Fruit fly (Drosophila melanogaster): Measurements from ENCODE around the gene Srlp.

DNA sequence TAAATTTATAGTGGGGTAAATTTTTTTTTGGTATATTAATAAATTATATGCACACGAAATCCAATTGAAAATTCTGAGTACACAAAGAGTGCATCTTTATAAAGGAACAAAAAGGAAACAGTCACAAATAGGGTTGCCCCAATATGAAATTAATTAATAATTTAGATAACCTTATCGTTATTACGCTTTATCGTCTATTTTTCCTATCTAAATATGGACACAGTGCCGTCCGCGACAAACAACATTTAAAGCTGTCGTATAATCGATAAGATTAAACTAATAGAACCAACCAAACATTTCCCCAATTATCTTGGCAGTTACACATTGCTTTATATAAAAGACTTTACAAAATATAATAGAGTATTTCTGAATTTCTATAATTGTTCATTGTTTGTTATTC lies 35.8 kb upstream of the Srlp start:
- no peak for TF ChIP-seq slp2 (GFP tag; optimal IDR thresholded peaks at IDR 0.05)
- TF ChIP-seq ci (GFP tag; IDR thresholded peaks at IDR 0.05): no peak
- TF ChIP-seq Sox102F (GFP tag; optimal IDR thresholded peaks at IDR 0.05): no peak
- no peak for TF ChIP-seq slou (GFP tag; optimal IDR thresholded peaks at IDR 0.05)
- TF ChIP-seq kni (GFP tag; optimal IDR thresholded peaks at IDR 0.05): no peak
- TF ChIP-seq CG6683 (GFP tag; optimal IDR thresholded peaks at IDR 0.05): no peak
- TF ChIP-seq CG6175 (GFP tag; IDR thresholded peaks at IDR 0.05): no peak
- TF ChIP-seq stc (GFP tag; IDR thresholded peaks at IDR 0.05): no peak
- TF ChIP-seq knrl (GFP tag; IDR thresholded peaks at IDR 0.05; ENCODE audit: partially characterized antibody): no peak
- no peak for TF ChIP-seq Doc3 (GFP tag; IDR thresholded peaks at IDR 0.05; ENCODE audit: partially characterized antibody)
- no peak for TF ChIP-seq dimm (GFP tag; IDR thresholded peaks at IDR 0.05)
- TF ChIP-seq jumu (GFP tag; optimal IDR thresholded peaks at IDR 0.05): no peak
